Fruit fly (Drosophila melanogaster) whole organism, wandering third instar larva: ENCODE results near the gene CG43153.

Source experiments
- Dfd ChIP-seq: fragments of >200 bp; optimal IDR thresholded peaks from 2 replicates; lab custom pipeline; 2017; ENCODE audit warnings: missing biosample characterization, missing genetic modification characterization
- Hnf4 ChIP-seq: fragments of 200-800 bp; sonication (Bioruptor generic); optimal IDR thresholded peaks from 2 replicates; lab custom pipeline; 2016; ENCODE audit warnings: missing biosample characterization, mild to moderate bottlenecking, missing genetic modification characterization
- Hr78 ChIP-seq: fragments of >200 bp; optimal IDR thresholded peaks from 2 replicates; lab custom pipeline; 2017; ENCODE audit warnings: missing biosample characterization, missing genetic modification characterization
- Vsx2 ChIP-seq: fragments of 200-300, 225-300 bp; sonication (Bioruptor generic); optimal IDR thresholded peaks from 2 replicates; lab custom pipeline; 2018; ENCODE audit warnings: missing biosample characterization, missing genetic modification characterization; ENCODE audit not compliant: partially characterized antibody
- usp ChIP-seq: fragments of >200 bp; optimal IDR thresholded peaks from 2 replicates; lab custom pipeline; 2017; ENCODE audit warnings: missing biosample characterization, missing genetic modification characterization

DNA sequence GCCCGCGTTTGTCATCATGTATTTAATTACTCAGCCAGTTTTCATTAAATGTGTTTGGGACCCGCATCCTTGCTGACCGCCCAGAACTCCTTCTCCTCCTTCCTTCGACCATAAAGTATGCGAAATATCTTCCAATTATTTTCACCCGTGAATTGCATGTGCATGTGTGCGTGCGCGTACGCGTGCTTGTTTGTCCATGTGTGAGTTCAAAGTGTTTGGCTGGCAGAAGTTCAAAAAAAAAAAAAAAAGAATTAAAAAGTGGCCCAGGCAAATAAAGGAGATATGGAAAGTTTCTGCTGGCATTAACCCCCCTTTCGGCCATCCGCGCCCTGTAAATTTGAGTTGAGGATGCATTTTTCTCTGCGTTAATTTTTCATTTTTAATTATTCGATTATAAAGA lies 31.2 kb upstream of the CG43153 start:
- TF ChIP-seq Dfd (GFP tag; lab: Kevin White, UChicago) (no peak), Vsx2 (GFP tag; lab: Kevin White, UChicago) (no peak), usp (no peak), Hr78 (no peak), Hnf4 (no peak)
